Fruit fly (Drosophila melanogaster): ENCODE measurements around the gene CG1394.
A peak's percentile ranks its signal among the peaks of the same experiment; 100 is the strongest.

The CG1394 gene

DNA sequence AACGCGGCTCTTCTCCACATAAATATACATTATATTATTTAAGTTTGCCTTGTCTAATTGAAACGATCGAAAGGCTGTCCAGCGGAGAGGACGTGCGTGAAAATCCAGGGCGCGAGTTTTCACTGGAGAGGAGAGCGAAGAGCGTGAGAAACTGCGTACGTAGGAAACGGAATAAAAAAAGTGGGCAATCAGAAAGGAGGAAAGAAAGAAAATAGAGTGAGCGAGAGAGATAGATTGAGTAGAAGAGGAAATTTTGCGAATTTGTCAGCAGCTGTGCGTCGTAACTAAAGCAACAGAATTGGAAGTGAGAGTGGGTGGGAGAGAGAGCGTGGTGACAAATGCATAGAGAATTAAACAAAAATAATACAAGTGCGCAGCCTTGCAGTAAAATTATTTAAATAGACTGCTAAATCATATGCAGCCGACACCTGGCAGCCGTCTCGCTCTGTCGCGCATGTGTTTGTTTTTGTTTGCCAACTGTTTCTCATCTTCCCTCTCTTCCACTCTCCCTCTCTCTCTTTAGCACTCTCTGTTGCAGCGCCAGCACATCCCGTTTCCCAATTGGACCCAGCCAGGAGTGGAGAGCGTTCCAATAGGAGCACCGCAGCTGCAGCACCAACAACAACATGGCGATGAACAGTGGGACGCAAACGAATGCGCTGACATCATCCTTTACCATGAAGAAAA, 15.8 kb downstream of the CG1394 start (continued):
- TF ChIP-seq CG16863 (GFP tag; optimal IDR thresholded peaks at IDR 0.05): no peak
- TF ChIP-seq Stat92E (GFP tag; optimal IDR thresholded peaks at IDR 0.05): no peak
- no peak for TF ChIP-seq Fer1 (GFP tag; optimal IDR thresholded peaks at IDR 0.05)
- TF ChIP-seq CG8478 (optimal IDR thresholded peaks at IDR 0.05): peak; percentile 87
- no peak for TF ChIP-seq sd (tag; optimal IDR thresholded peaks at IDR 0.05)
- TF ChIP-seq CG7839 (tag; optimal IDR thresholded peaks at IDR 0.05): no peak
- no peak for TF ChIP-seq CG2116 (GFP tag; optimal IDR thresholded peaks at IDR 0.05)
- TF ChIP-seq CG7271 (tag; optimal IDR thresholded peaks at IDR 0.05): no peak
- no peak for TF ChIP-seq CG14667 (GFP tag; IDR thresholded peaks at IDR 0.05)
- no peak for TF ChIP-seq repo (GFP tag; optimal IDR thresholded peaks at IDR 0.05)
- TF ChIP-seq Asciz (GFP tag; optimal IDR thresholded peaks at IDR 0.05): no peak
- TF ChIP-seq otp (GFP tag; IDR thresholded peaks at IDR 0.05): no peak

DNA sequence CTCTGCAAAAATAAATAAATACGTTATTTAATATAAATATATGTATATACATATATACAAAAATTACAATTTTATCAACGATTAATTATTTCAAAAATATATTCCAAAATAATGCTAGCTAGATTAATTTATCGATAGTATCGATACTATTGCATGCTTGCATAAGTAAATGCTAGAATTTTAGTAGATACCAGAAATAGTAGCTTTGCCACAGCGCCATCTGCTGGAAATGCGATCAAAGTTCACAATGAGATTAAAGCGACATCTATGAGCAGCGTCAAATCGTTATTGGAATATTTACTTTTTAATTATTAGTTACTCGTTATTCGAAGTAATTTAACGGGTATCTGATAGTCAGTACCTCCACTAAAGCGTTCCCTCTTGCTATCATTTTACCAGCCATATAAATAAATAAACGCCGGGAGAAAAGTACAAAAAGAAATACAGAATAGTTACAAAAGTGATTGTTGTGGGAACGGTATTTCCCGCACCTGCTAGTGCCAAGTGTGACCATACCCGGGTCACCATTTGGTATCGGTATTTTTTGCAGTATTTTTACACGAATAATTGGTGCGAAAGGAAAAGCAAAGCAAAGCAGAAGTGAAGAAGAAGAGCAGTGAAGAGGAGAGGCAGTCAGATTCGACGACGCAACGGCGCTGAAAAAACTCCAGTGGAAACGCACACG, 16.5 kb downstream of the CG1394 start, which contains the start of the genes rtv and Dlic:
rtv (minus strand) TSS at position 165 of the 685 bp plus-strand sequence.
Dlic (plus strand) TSS at position 596 of the 685 bp plus-strand sequence.
- TF ChIP-seq Awh (GFP tag; IDR thresholded peaks at IDR 0.05) (no peak), Hr39 (optimal IDR thresholded peaks at IDR 0.05) (no peak), TFAM (GFP tag; optimal IDR thresholded peaks at IDR 0.05) (no peak), CoRest (tag; optimal IDR thresholded peaks at IDR 0.05) (peak; percentile 51), bsh (GFP tag; optimal IDR thresholded peaks at IDR 0.05) (no peak), CG15269 (tag; optimal IDR thresholded peaks at IDR 0.05) (peak; percentile 17), CG32532 (GFP tag; IDR thresholded peaks at IDR 0.05) (peak; percentile 48; the same call in 1 of the 2 replicates), jumu (GFP tag; optimal IDR thresholded peaks at IDR 0.05) (peak; percentile 11), grn (GFP tag; optimal IDR thresholded peaks at IDR 0.05) (no peak), peb (GFP tag; IDR thresholded peaks at IDR 0.05) (no peak), CG17361 (GFP tag; IDR thresholded peaks at IDR 0.05) (peak; percentile 48; the same call in 2 of the 3 replicates), CG2875 (GFP tag; optimal IDR thresholded peaks at IDR 0.05) (no peak), run (tag; optimal IDR thresholded peaks at IDR 0.05) (no peak), hkb (optimal IDR thresholded peaks at IDR 0.05) (no peak), hkb (GFP tag; IDR thresholded peaks at IDR 0.05) (no peak), repo (GFP tag; optimal IDR thresholded peaks at IDR 0.05) (no peak), sd (tag; optimal IDR thresholded peaks at IDR 0.05) (peak; percentile 57), CG6791 (GFP tag; IDR thresholded peaks at IDR 0.05; ENCODE audit: partially characterized antibody) (peak; percentile 69; the same call in 2 of the 3 replicates), CG16815 (GFP tag; optimal IDR thresholded peaks at IDR 0.05) (no peak), maf-S (GFP tag; optimal IDR thresholded peaks at IDR 0.05) (no peak), sima (GFP tag; optimal IDR thresholded peaks at IDR 0.05) (no peak), CG16813 (GFP tag; IDR thresholded peaks at IDR 0.05; ENCODE audit: partially characterized antibody) (peak; percentile 73), Kr (GFP tag; optimal IDR thresholded peaks at IDR 0.05) (no peak), CG6689 (GFP tag; IDR thresholded peaks at IDR 0.05) (no peak), CG15011 (GFP tag; optimal IDR thresholded peaks at IDR 0.05) (no peak), bowl (GFP tag; IDR thresholded peaks at IDR 0.05) (no peak), hb (GFP tag; IDR thresholded peaks at IDR 0.05; ENCODE audit: partially characterized antibody) (no peak), sr (GFP tag; IDR thresholded peaks at IDR 0.05) (no peak), Chrac-16 (GFP tag; optimal IDR thresholded peaks at IDR 0.05) (no peak), CG31388 (GFP tag; optimal IDR thresholded peaks at IDR 0.05) (no peak), CG4854 (GFP tag; optimal IDR thresholded peaks at IDR 0.05) (no peak), CG11560 (tag; IDR thresholded peaks at IDR 0.05) (no peak), gsb-n (tag; optimal IDR thresholded peaks at IDR 0.05) (peak; percentile 20), vnd (GFP tag; IDR thresholded peaks at IDR 0.05; ENCODE audit: partially characterized antibody) (peak; percentile 45; the same call in 1 of the 3 replicates), aop (GFP tag; IDR thresholded peaks at IDR 0.05) (no peak), CG12769 (tag; optimal IDR thresholded peaks at IDR 0.05) (no peak), CG8359 (GFP tag; optimal IDR thresholded peaks at IDR 0.05; ENCODE audit: borderline replicate concordance) (no peak), Bdp1 (GFP tag; optimal IDR thresholded peaks at IDR 0.05) (no peak)
